Fruit fly (Drosophila melanogaster) whole organism, embryonic: Measurements from ENCODE around the gene CG14221.

Source experiments
- Abd-B ChIP-seq: fragments of 200-800 bp; sonication (Bioruptor generic); optimal IDR thresholded peaks from 2 replicates; lab custom pipeline; 2018; ENCODE audit warnings: missing biosample characterization, mild to moderate bottlenecking, missing genetic modification characterization, moderate library complexity
- Atf6 ChIP-seq: fragments of 200-800 bp; sonication (Bioruptor generic); IDR thresholded peaks from 2 replicates; pipeline ENCODE4 v1.3.6; 2022; ENCODE audit warnings: missing biosample characterization, missing genetic modification characterization
- Blimp-1 ChIP-seq: fragments of 200-800 bp; sonication (Bioruptor generic); optimal IDR thresholded peaks from 3 replicates; lab custom pipeline; 2018; ENCODE audit warnings: missing biosample characterization, missing genetic modification characterization, mild to moderate bottlenecking, moderate library complexity, missing genetic modification reagents
- CG10321 ChIP-seq: fragments of 200-800 bp; sonication (Bioruptor generic); IDR thresholded peaks from 2 replicates; pipeline ENCODE4 v1.3.6; 2022; ENCODE audit warnings: missing biosample characterization, missing genetic modification characterization
- CG10543 ChIP-seq: fragments of 200-800 bp; sonication (Bioruptor generic); optimal IDR thresholded peaks from 3 replicates; lab custom pipeline; 2017; ENCODE audit warnings: missing biosample characterization, mild to moderate bottlenecking, missing genetic modification characterization, moderate library complexity
- CG11247 ChIP-seq: fragments of 200-800 bp; sonication (Bioruptor generic); IDR thresholded peaks from 2 replicates; pipeline ENCODE4 v1.3.6; 2022; ENCODE audit warnings: missing biosample characterization, missing genetic modification characterization
- CG11504 ChIP-seq: fragments of 200-800 bp; sonication (Bioruptor generic); optimal IDR thresholded peaks from 3 replicates; lab custom pipeline; 2019; ENCODE audit warnings: missing biosample characterization, mild to moderate bottlenecking, missing genetic modification characterization, moderate library complexity
- CG12391 ChIP-seq: fragments of 200-800 bp; sonication (Bioruptor generic); optimal IDR thresholded peaks from 3 replicates; lab custom pipeline; 2018; ENCODE audit warnings: missing biosample characterization, mild to moderate bottlenecking, missing genetic modification characterization, moderate library complexity
- CG12942 ChIP-seq: fragments of 200-800 bp; sonication (Bioruptor generic); optimal IDR thresholded peaks from 3 replicates; lab custom pipeline; 2016; ENCODE audit warnings: missing biosample characterization, missing genetic modification characterization
- CG14710 ChIP-seq: fragments of 200-800 bp; sonication (Bioruptor generic); optimal IDR thresholded peaks from 3 replicates; lab custom pipeline; 2019; ENCODE audit warnings: missing biosample characterization, mild to moderate bottlenecking, missing genetic modification characterization, moderate library complexity
- CG14965 ChIP-seq: fragments of 200-800 bp; sonication (Bioruptor generic); optimal IDR thresholded peaks from 2 replicates; lab custom pipeline; 2016; ENCODE audit warnings: missing biosample characterization, missing genetic modification characterization, borderline replicate concordance
- CG2678 ChIP-seq: fragments of 200-800 bp; sonication (Bioruptor generic); optimal IDR thresholded peaks from 3 replicates; lab custom pipeline; 2019; ENCODE audit warnings: missing biosample characterization, mild to moderate bottlenecking, missing genetic modification characterization, moderate library complexity
- CG2875 ChIP-seq: fragments of 200-800 bp; sonication (Bioruptor generic); optimal IDR thresholded peaks from 2 replicates; lab custom pipeline; 2017; ENCODE audit warnings: missing biosample characterization, mild to moderate bottlenecking, missing genetic modification characterization, missing genetic modification reagents
- CG30403 ChIP-seq: fragments of 200-800 bp; sonication (Bioruptor generic); optimal IDR thresholded peaks from 3 replicates; lab custom pipeline; 2016; ENCODE audit warnings: missing biosample characterization, missing genetic modification characterization
- CG4424 ChIP-seq: fragments of 200-800 bp; sonication (Bioruptor generic); optimal IDR thresholded peaks from 3 replicates; lab custom pipeline; 2016; ENCODE audit warnings: missing biosample characterization, missing genetic modification characterization
- CG5245 ChIP-seq: fragments of 200-800 bp; sonication (Bioruptor generic); optimal IDR thresholded peaks from 3 replicates; lab custom pipeline; 2016; ENCODE audit warnings: missing biosample characterization, missing genetic modification characterization
- CG7556 ChIP-seq: fragments of 200-800 bp; sonication (Bioruptor generic); optimal IDR thresholded peaks from 2 replicates; lab custom pipeline; 2017; ENCODE audit warnings: missing biosample characterization, mild to moderate bottlenecking, missing genetic modification characterization
- CG7745 ChIP-seq: fragments of 200-800 bp; sonication (Bioruptor generic); optimal IDR thresholded peaks from 2 replicates; lab custom pipeline; 2018; ENCODE audit warnings: missing biosample characterization, mild to moderate bottlenecking, missing genetic modification characterization, moderate library complexity
- CG9437 ChIP-seq: fragments of 200-800 bp; sonication (Bioruptor generic); optimal IDR thresholded peaks from 2 replicates; lab custom pipeline; 2018; ENCODE audit warnings: missing biosample characterization, mild to moderate bottlenecking, missing genetic modification characterization
- CG9609 ChIP-seq: fragments of 200-800 bp; sonication (Bioruptor generic); optimal IDR thresholded peaks from 3 replicates; lab custom pipeline; 2016; ENCODE audit warnings: missing biosample characterization, missing genetic modification characterization
- CG9797 ChIP-seq: fragments of 200-800 bp; sonication (Bioruptor generic); optimal IDR thresholded peaks from 3 replicates; lab custom pipeline; 2018; ENCODE audit warnings: missing biosample characterization, mild to moderate bottlenecking, missing genetic modification characterization
- CG9817 ChIP-seq: fragments of 200-800 bp; sonication (Bioruptor generic); optimal IDR thresholded peaks from 2 replicates; lab custom pipeline; 2018; ENCODE audit warnings: missing biosample characterization, mild to moderate bottlenecking, missing genetic modification characterization, moderate library complexity
- Chrac-16 ChIP-seq: fragments of 200-800 bp; sonication (Bioruptor generic); optimal IDR thresholded peaks from 3 replicates; lab custom pipeline; 2016; ENCODE audit warnings: missing biosample characterization, missing genetic modification characterization
- Dad ChIP-seq: fragments of 200-800 bp; sonication (Bioruptor generic); optimal IDR thresholded peaks from 3 replicates; lab custom pipeline; 2016; ENCODE audit warnings: missing biosample characterization, missing genetic modification characterization
- Elba2 ChIP-seq: fragments of 200-800 bp; sonication (Bioruptor generic); optimal IDR thresholded peaks from 3 replicates; lab custom pipeline; 2016; ENCODE audit warnings: missing biosample characterization, missing genetic modification characterization
- Gsc ChIP-seq: fragments of 200-800 bp; sonication (Bioruptor generic); IDR thresholded peaks from 2 replicates; pipeline ENCODE4 v1.3.6; 2022; ENCODE audit warnings: missing biosample characterization, missing genetic modification characterization
- HHEX ChIP-seq: fragments of 200-800 bp; sonication (Bioruptor generic); optimal IDR thresholded peaks from 3 replicates; lab custom pipeline; 2017; ENCODE audit warnings: missing biosample characterization, mild to moderate bottlenecking, missing genetic modification characterization, missing genetic modification reagents
- Hr39 ChIP-seq: fragments of >200 bp; optimal IDR thresholded peaks from 2 replicates; lab custom pipeline; 2017
- Myb ChIP-seq: fragments of 200-800 bp; sonication (Bioruptor generic); optimal IDR thresholded peaks from 2 replicates; lab custom pipeline; 2016; ENCODE audit warnings: missing biosample characterization, missing genetic modification characterization
- Neu2 ChIP-seq: fragments of 200-800 bp; sonication (Bioruptor generic); optimal IDR thresholded peaks from 3 replicates; lab custom pipeline; 2016; ENCODE audit warnings: missing biosample characterization, missing genetic modification characterization, borderline replicate concordance
- al ChIP-seq: fragments of 200-800 bp; sonication (Bioruptor generic); IDR thresholded peaks from 2 replicates; pipeline ENCODE4 v1.3.6; 2022; ENCODE audit warnings: missing biosample characterization, missing genetic modification characterization
- ase ChIP-seq: fragments of 200-800 bp; sonication (Bioruptor generic); IDR thresholded peaks from 3 replicates; pipeline ENCODE4 v1.3.6; 2022; ENCODE audit warnings: missing biosample characterization, missing genetic modification characterization
- bcd ChIP-seq: fragments of 200-800 bp; sonication (Bioruptor generic); optimal IDR thresholded peaks from 2 replicates; lab custom pipeline; 2017; ENCODE audit warnings: missing biosample characterization, mild to moderate bottlenecking, missing genetic modification characterization
- cato ChIP-seq: fragments of 200-800 bp; sonication (Bioruptor generic); optimal IDR thresholded peaks from 2 replicates; lab custom pipeline; 2016; ENCODE audit warnings: missing biosample characterization, missing genetic modification characterization, borderline replicate concordance
- ewg ChIP-seq: fragments of 200-800 bp; sonication (Bioruptor generic); optimal IDR thresholded peaks from 3 replicates; lab custom pipeline; 2017; ENCODE audit warnings: mild to moderate bottlenecking, missing biosample characterization, missing genetic modification reagents, missing genetic modification characterization
- gt ChIP-seq: fragments of 200-800 bp; sonication (Bioruptor generic); IDR thresholded peaks from 2 replicates; pipeline ENCODE4 v1.3.6; 2022; ENCODE audit warnings: missing biosample characterization, missing genetic modification characterization
- hbn ChIP-seq: fragments of 200-800 bp; sonication (Bioruptor generic); IDR thresholded peaks from 2 replicates; pipeline ENCODE4 v1.3.6; 2022; ENCODE audit warnings: missing biosample characterization, missing genetic modification characterization; ENCODE audit not compliant: partially characterized antibody
- ken ChIP-seq: fragments of 200-800 bp; sonication (Bioruptor generic); IDR thresholded peaks from 3 replicates; pipeline ENCODE4 v1.3.6; 2022; ENCODE audit warnings: missing biosample characterization, missing genetic modification characterization
- lilli ChIP-seq: fragments of 200-800 bp; sonication (Bioruptor generic); optimal IDR thresholded peaks from 3 replicates; lab custom pipeline; 2016; ENCODE audit warnings: missing biosample characterization, missing genetic modification characterization
- odd ChIP-seq: fragments of 200-800 bp; sonication (Bioruptor generic); optimal IDR thresholded peaks from 2 replicates; lab custom pipeline; 2017; ENCODE audit warnings: missing biosample characterization, mild to moderate bottlenecking, missing genetic modification characterization
- peb ChIP-seq: fragments of 200-800 bp; sonication (Bioruptor generic); IDR thresholded peaks from 2 replicates; pipeline ENCODE4 v1.3.6; 2022; ENCODE audit warnings: missing biosample characterization, missing genetic modification characterization
- pho ChIP-seq: fragments of 200-800 bp; sonication (Bioruptor generic); optimal IDR thresholded peaks from 2 replicates; lab custom pipeline; 2016; ENCODE audit warnings: missing biosample characterization, missing genetic modification characterization
- prd ChIP-seq, 3 experiments: fragments of >200 bp in 2 of 3; fragments of 200-800 bp in 1 of 3; sonication (Bioruptor generic) in 1 of 3; optimal IDR thresholded peaks in 2 of 3; IDR thresholded peaks in 1 of 3; 2 replicates in 2 of 3; 3 replicates in 1 of 3; pipeline versions ENCODE4 v1.3.6 to Lab custom; 2017 to 2022; ENCODE audit warnings: missing biosample characterization in 1 of 3, missing genetic modification characterization in 1 of 3
- repo ChIP-seq: fragments of 200-800 bp; sonication (Bioruptor generic); optimal IDR thresholded peaks from 2 replicates; lab custom pipeline; 2016; ENCODE audit warnings: missing biosample characterization, missing genetic modification characterization
- rib ChIP-seq: fragments of 200-800 bp; sonication (Bioruptor generic); IDR thresholded peaks from 2 replicates; pipeline ENCODE4 v1.3.6; 2022; ENCODE audit warnings: missing biosample characterization, missing genetic modification characterization
- so ChIP-seq: fragments of 200-800 bp; sonication (Bioruptor generic); IDR thresholded peaks from 3 replicates; pipeline ENCODE4 v1.3.6; 2022; ENCODE audit warnings: missing biosample characterization, missing genetic modification characterization
- sob ChIP-seq: fragments of 200-800 bp; sonication (Bioruptor generic); IDR thresholded peaks from 2 replicates; pipeline ENCODE4 v1.3.6; 2022; ENCODE audit warnings: missing biosample characterization, missing genetic modification characterization
- vnd ChIP-seq: fragments of 200-800 bp; sonication (Bioruptor generic); IDR thresholded peaks from 3 replicates; pipeline ENCODE4 v1.3.6; 2022; ENCODE audit warnings: missing biosample characterization, missing genetic modification characterization; ENCODE audit not compliant: partially characterized antibody
- z ChIP-seq: fragments of 200-800 bp; sonication (Bioruptor generic); IDR thresholded peaks from 3 replicates; pipeline ENCODE4 v1.3.6; 2022; ENCODE audit warnings: missing biosample characterization, missing genetic modification characterization

The CG14221 gene

dm6 chrX:19597684-19598363 is 23.2 kb downstream of the CG14221 start, which contains the start of gene RpS10b:
Gene RpS10b (plus strand): TSS chrX:19598031.
- peak; percentile 97 for TF ChIP-seq odd (GFP tag; lab: Kevin White, UChicago)
- TF ChIP-seq CG4424 (GFP tag; lab: Kevin White, UChicago), result peak; percentile 79
- TF ChIP-seq Chrac-16 (GFP tag; lab: Kevin White, UChicago), result peak; percentile 68
- TF ChIP-seq pho (GFP tag; lab: Kevin White, UChicago), result peak; percentile 85
- TF ChIP-seq ken (GFP tag; lab: Robert Waterston, UW), result peak; percentile 67
- peak; percentile 22; the same call in 1 of the 2 replicates for TF ChIP-seq peb (GFP tag; lab: Robert Waterston, UW)
- no peak for TF ChIP-seq prd (optimal IDR thresholded peaks at IDR 0.05; lab: Kevin White, UChicago)
- TF ChIP-seq prd (GFP tag; IDR thresholded peaks at IDR 0.05; lab: Robert Waterston, UW), result peak; percentile 60
- TF ChIP-seq Dad, result peak; percentile 89
- TF ChIP-seq CG7745, result peak; percentile 44
- TF ChIP-seq CG7556, result peak; percentile 79
- peak; percentile 80 for TF ChIP-seq Neu2
- TF ChIP-seq CG2875 (GFP tag; lab: Kevin White, UChicago), result peak; percentile 91
- peak; percentile 75 for TF ChIP-seq CG30403 (GFP tag; lab: Kevin White, UChicago)
- peak; percentile 92 for TF ChIP-seq repo (GFP tag; lab: Kevin White, UChicago)
- TF ChIP-seq Blimp-1, result peak; percentile 57
- peak; percentile 85 for TF ChIP-seq so
- TF ChIP-seq lilli (GFP tag; lab: Kevin White, UChicago), result peak; percentile 28
- peak; percentile 81 for TF ChIP-seq cato
- TF ChIP-seq CG10321, result 0 out of 2 replicates have a peak, but pooled peaks have one; percentile 25
- TF ChIP-seq CG9609 (GFP tag; lab: Kevin White, UChicago), result peak; percentile 90
- peak; percentile 91 for TF ChIP-seq hbn (GFP tag; lab: Robert Waterston, UW)
- peak; percentile 57 for TF ChIP-seq CG12942 (GFP tag; lab: Kevin White, UChicago)
- peak; percentile 83 for TF ChIP-seq Abd-B (GFP tag; lab: Kevin White, UChicago)
- TF ChIP-seq ewg (GFP tag; lab: Kevin White, UChicago), result peak; percentile 84
- peak; percentile 63 for TF ChIP-seq al (GFP tag; lab: Robert Waterston, UW)
- TF ChIP-seq bcd (GFP tag; lab: Kevin White, UChicago), result peak; percentile 95
- TF ChIP-seq CG11247 (GFP tag; lab: Robert Waterston, UW), result peak; percentile 69
- no peak for TF ChIP-seq Hr39
- peak; percentile 96 for TF ChIP-seq vnd (GFP tag; lab: Robert Waterston, UW)
- no peak for TF ChIP-seq Gsc
- TF ChIP-seq Atf6, result peak; percentile 61; the same call in 1 of the 2 replicates
- peak; percentile 83 for TF ChIP-seq Myb (GFP tag; lab: Kevin White, UChicago)
- TF ChIP-seq rib (GFP tag; lab: Robert Waterston, UW), result no peak; the same call in 1 of the 2 replicates
- peak; percentile 98 for TF ChIP-seq CG10543 (GFP tag; lab: Kevin White, UChicago)
- TF ChIP-seq CG2678, result peak; percentile 80
- TF ChIP-seq ase, result peak; percentile 78
- peak; percentile 77 for TF ChIP-seq CG9817 (tag; lab: Kevin White, UChicago)
- peak; percentile 93 for TF ChIP-seq CG14710 (tag; lab: Kevin White, UChicago)
- peak; percentile 77 for TF ChIP-seq CG11504 (tag; lab: Kevin White, UChicago)
- peak; percentile 68 for TF ChIP-seq CG14965 (GFP tag; lab: Kevin White, UChicago)
- peak; percentile 89 for TF ChIP-seq CG9437 (GFP tag; lab: Kevin White, UChicago)
- peak; percentile 67 for TF ChIP-seq CG5245 (GFP tag; lab: Kevin White, UChicago)
- TF ChIP-seq sob, result peak; percentile 76
- TF ChIP-seq z (GFP tag; lab: Robert Waterston, UW), result no peak
- peak; percentile 86 for TF ChIP-seq Elba2
- peak; percentile 87 for TF ChIP-seq CG12391 (tag; lab: Kevin White, UChicago)
- peak; percentile 95 for TF ChIP-seq HHEX (GFP tag; lab: Kevin White, UChicago)
- TF ChIP-seq CG9797 (GFP tag; lab: Kevin White, UChicago), result peak; percentile 86
- TF ChIP-seq gt (GFP tag; lab: Robert Waterston, UW), result 0 out of 2 replicates have a peak, but pooled peaks have one; percentile 32
